Worm (Caenorhabditis elegans) whole organism, mixed stage, embryonic: ENCODE measurements around the gene K10B4.3.

Experiments used
- bed-3 ChIP-seq: fragments of 200-800 bp; sonication (Bioruptor generic); optimal IDR thresholded peaks from 3 replicates; lab custom pipeline; 2018; ENCODE audit warnings: mild to moderate bottlenecking, missing genetic modification characterization, moderate library complexity, missing compliant biosample characterization
- blmp-1 ChIP-seq: fragments of 150-350 bp; optimal IDR thresholded peaks from 2 replicates; lab custom pipeline; 2014; ENCODE audit warnings: missing biosample characterization, missing genetic modification characterization
- cnd-1 ChIP-seq: fragments of 200-800 bp; sonication (Bioruptor generic); optimal IDR thresholded peaks from 2 replicates; lab custom pipeline; 2018; ENCODE audit warnings: mild to moderate bottlenecking, missing genetic modification characterization, missing compliant biosample characterization
- drap-1 ChIP-seq: fragments of 200-800 bp; sonication (Bioruptor generic); optimal IDR thresholded peaks from 3 replicates; lab custom pipeline; 2018; ENCODE audit warnings: mild to moderate bottlenecking, missing genetic modification characterization, missing compliant biosample characterization
- hlh-1 ChIP-seq: fragments of 150-350 bp; optimal IDR thresholded peaks from 2 replicates; lab custom pipeline; 2014; ENCODE audit warnings: missing biosample characterization, missing genetic modification reagents, missing genetic modification characterization
- zip-8 ChIP-seq: fragments of 150-350 bp; optimal IDR thresholded peaks from 2 replicates; lab custom pipeline; 2014; ENCODE audit warnings: missing biosample characterization, missing genetic modification characterization

Gene K10B4.3

ce11 chrII:66322-66721 lies 54.7 kb downstream of the K10B4.3 start (continued):
- peak; percentile 35 for TF ChIP-seq hlh-1 (tag; lab: Kevin White, UChicago)
- peak; percentile 65 for TF ChIP-seq cnd-1 (tag; lab: Kevin White, UChicago)
- peak; percentile 38 for TF ChIP-seq blmp-1 (tag; lab: Kevin White, UChicago)
- TF ChIP-seq, all 35 proteins: peak for 18

- TF ChIP-seq drap-1 (GFP tag; lab: Kevin White, UChicago) (no peak), blmp-1 (tag; lab: Kevin White, UChicago) (no peak), bed-3 (GFP tag; lab: Kevin White, UChicago) (no peak), zip-8 (no peak)
Observed at ce11 chrII:65484-65883, 55.5 kb downstream of the K10B4.3 start.
